Worm (Caenorhabditis elegans) whole organism, L1 larva: Measurements from ENCODE around the gene sop-2.

Experiments
- C04F5.9 ChIP-seq: sonication (generic microtip); optimal IDR thresholded peaks from 2 replicates; lab custom pipeline; 2016; ENCODE audit warnings: missing genetic modification characterization, missing compliant biosample characterization
- C16A3.4 ChIP-seq: fragments of 150-350 bp; optimal IDR thresholded peaks from 2 replicates; lab custom pipeline; 2014; ENCODE audit warnings: missing biosample characterization, missing genetic modification characterization
- ama-1 ChIP-seq: fragments of 150-350 bp; optimal IDR thresholded peaks from 2 replicates; lab custom pipeline; 2014
- blmp-1 ChIP-seq: fragments of 150-350 bp; optimal IDR thresholded peaks from 2 replicates; lab custom pipeline; 2014; ENCODE audit warnings: missing biosample characterization, missing genetic modification characterization
- ceh-88 ChIP-seq: fragments of 200-800 bp; sonication (Bioruptor generic); IDR thresholded peaks from 2 replicates; pipeline ENCODE4 v1.3.6; 2022; ENCODE audit warnings: missing genetic modification characterization, missing compliant biosample characterization
- ces-1 ChIP-seq: fragments of 150-350 bp; optimal IDR thresholded peaks from 2 replicates; lab custom pipeline; 2014; ENCODE audit warnings: missing biosample characterization, missing genetic modification reagents, missing genetic modification characterization
- dpl-1 ChIP-seq, 3 experiments: fragments of 150-350 bp in 2 of 3; sonication (generic microtip) in 1 of 3; optimal IDR thresholded peaks; 2 replicates each; lab custom pipeline; 2014 to 2017; ENCODE audit warnings: missing biosample characterization in 3 of 3, missing genetic modification characterization in 3 of 3, missing genetic modification reagents in 3 of 3
- dsc-1 ChIP-seq: sonication (generic microtip); optimal IDR thresholded peaks from 2 replicates; lab custom pipeline; 2016; ENCODE audit warnings: mild to moderate bottlenecking, missing genetic modification characterization, missing compliant biosample characterization
- efl-1 ChIP-seq, 4 experiments: fragments of 150-350 bp; optimal IDR thresholded peaks in 3 of 4; peaks in 1 of 4; 1 replicate in 1 of 4; 2 replicates in 3 of 4; lab custom pipeline; 2014; ENCODE audit warnings: missing biosample characterization in 2 of 4, missing genetic modification characterization in 2 of 4, missing genetic modification reagents in 2 of 4
- egl-13 ChIP-seq: sonication (generic microtip); optimal IDR thresholded peaks from 2 replicates; lab custom pipeline; 2016; ENCODE audit warnings: missing genotype, missing genetic modification reagents, missing genetic modification characterization, missing compliant biosample characterization
- elt-2 ChIP-seq: sonication (generic microtip); optimal IDR thresholded peaks from 2 replicates; lab custom pipeline; 2016; ENCODE audit warnings: missing genetic modification characterization, mild to moderate bottlenecking, inconsistent platforms, missing compliant biosample characterization, missing genetic modification reagents
- elt-3 ChIP-seq, 6 experiments: fragments of 150-350 bp in 1 of 6; sonication (generic microtip); optimal IDR thresholded peaks; 2 replicates each; lab custom pipeline; 2017 to 2018; ENCODE audit warnings: missing biosample characterization in 6 of 6, missing genetic modification characterization in 6 of 6, inconsistent platforms in 1 of 6
- ets-5 ChIP-seq: fragments of 200-800 bp; sonication (Bioruptor generic); IDR thresholded peaks from 2 replicates; pipeline ENCODE4 v1.3.6; 2022; ENCODE audit warnings: missing genetic modification characterization, missing compliant biosample characterization
- fkh-8 ChIP-seq: sonication (generic microtip); optimal IDR thresholded peaks from 2 replicates; lab custom pipeline; 2016; ENCODE audit warnings: mild to moderate bottlenecking, missing genetic modification characterization, missing compliant biosample characterization
- fos-1 ChIP-seq: fragments of 150-350 bp; optimal IDR thresholded peaks from 2 replicates; lab custom pipeline; 2014; ENCODE audit warnings: missing biosample characterization, missing genetic modification characterization
- hlh-17 ChIP-seq: fragments of 200-800 bp; sonication (Bioruptor generic); optimal IDR thresholded peaks from 2 replicates; lab custom pipeline; 2018; ENCODE audit warnings: missing genetic modification characterization, mild to moderate bottlenecking, missing compliant biosample characterization, moderate library complexity, borderline replicate concordance
- hpl-2 ChIP-seq: fragments of 150-350 bp; optimal IDR thresholded peaks from 2 replicates; lab custom pipeline; 2014; ENCODE audit warnings: missing biosample characterization, missing genetic modification reagents, missing genetic modification characterization
- isw-1 ChIP-seq: fragments of 200-800 bp; sonication (Bioruptor generic); IDR thresholded peaks from 2 replicates; pipeline ENCODE4 v1.3.6; 2022; ENCODE audit warnings: missing genetic modification characterization, missing compliant biosample characterization
- jun-1 ChIP-seq: fragments of 150-350 bp; optimal IDR thresholded peaks from 2 replicates; lab custom pipeline; 2014; ENCODE audit warnings: missing biosample characterization, missing genetic modification reagents, missing genetic modification characterization
- lin-39 ChIP-seq: fragments of 150-350 bp; optimal IDR thresholded peaks from 2 replicates; lab custom pipeline; 2014; ENCODE audit warnings: missing biosample characterization, missing genetic modification reagents, missing genetic modification characterization
- lsy-2 ChIP-seq, 2 experiments: fragments of 150-350 bp; optimal IDR thresholded peaks; 2 replicates each; lab custom pipeline; 2014; ENCODE audit warnings: missing biosample characterization in 2 of 2, missing genetic modification characterization in 2 of 2
- mab-9 ChIP-seq: fragments of 200-800 bp; sonication (Bioruptor generic); IDR thresholded peaks from 2 replicates; pipeline ENCODE4 v1.3.6; 2022; ENCODE audit warnings: missing genetic modification reagents, missing genetic modification characterization, missing compliant biosample characterization
- mep-1 ChIP-seq: fragments of 150-350 bp; optimal IDR thresholded peaks from 2 replicates; lab custom pipeline; 2014; ENCODE audit warnings: missing biosample characterization, missing genetic modification characterization
- nhr-11 ChIP-seq: fragments of 150-350 bp; optimal IDR thresholded peaks from 2 replicates; lab custom pipeline; 2014; ENCODE audit warnings: missing biosample characterization, missing genetic modification characterization
- nhr-20 ChIP-seq: sonication (generic microtip); optimal IDR thresholded peaks from 2 replicates; lab custom pipeline; 2016; ENCODE audit warnings: mild to moderate bottlenecking, missing genetic modification characterization, missing compliant biosample characterization
- nhr-47 ChIP-seq: sonication (generic microtip); optimal IDR thresholded peaks from 2 replicates; lab custom pipeline; 2016; ENCODE audit warnings: mild to moderate bottlenecking, missing genetic modification characterization, moderate library complexity, missing compliant biosample characterization
- nhr-76 ChIP-seq: sonication (generic microtip); optimal IDR thresholded peaks from 2 replicates; lab custom pipeline; 2017; ENCODE audit warnings: missing biosample characterization, missing genetic modification characterization
- nhr-85 ChIP-seq: sonication (generic microtip); peaks from one replicate; lab custom pipeline; 2016; ENCODE audit warnings: missing genetic modification characterization, inconsistent platforms, missing compliant biosample characterization
- nhr-90 ChIP-seq: sonication (generic microtip); optimal IDR thresholded peaks from 2 replicates; lab custom pipeline; 2016; ENCODE audit warnings: mild to moderate bottlenecking, missing genetic modification characterization, missing compliant biosample characterization; ENCODE audit not compliant: poor library complexity
- pag-3 ChIP-seq: sonication (generic microtip); optimal IDR thresholded peaks from 2 replicates; lab custom pipeline; 2017; ENCODE audit warnings: missing genetic modification characterization, mild to moderate bottlenecking, missing compliant biosample characterization, antibody characterized with exemption, borderline replicate concordance; ENCODE audit not compliant: insufficient read depth
- pax-3 ChIP-seq: fragments of 200-800 bp; sonication (Bioruptor generic); optimal IDR thresholded peaks from 2 replicates; lab custom pipeline; 2018; ENCODE audit warnings: mild to moderate bottlenecking, missing genetic modification characterization, moderate library complexity, missing compliant biosample characterization
- pqm-1 ChIP-seq: sonication (generic microtip); optimal IDR thresholded peaks from 3 replicates; lab custom pipeline; 2017; ENCODE audit warnings: missing biosample characterization, missing genetic modification characterization
- rnt-1 ChIP-seq: sonication (generic microtip); optimal IDR thresholded peaks from 2 replicates; lab custom pipeline; 2016; ENCODE audit warnings: mild to moderate bottlenecking, missing genetic modification characterization, moderate library complexity, missing compliant biosample characterization
- skn-1 ChIP-seq: fragments of 150-350 bp; optimal IDR thresholded peaks from 2 replicates; lab custom pipeline; 2014; ENCODE audit warnings: missing biosample characterization, missing genetic modification characterization
- sox-4 ChIP-seq: sonication (generic microtip); optimal IDR thresholded peaks from 2 replicates; lab custom pipeline; 2016; ENCODE audit warnings: missing genetic modification characterization, missing compliant biosample characterization
- sup-37 ChIP-seq: fragments of 200-800 bp; sonication (Bioruptor generic); optimal IDR thresholded peaks from 2 replicates; lab custom pipeline; 2018; ENCODE audit warnings: mild to moderate bottlenecking, missing genetic modification characterization, missing compliant biosample characterization
- swsn-7 ChIP-seq: sonication (generic microtip); optimal IDR thresholded peaks from 2 replicates; lab custom pipeline; 2016; ENCODE audit warnings: missing genetic modification characterization, missing compliant biosample characterization
- tlp-1 ChIP-seq: fragments of 150-350 bp; optimal IDR thresholded peaks from 2 replicates; lab custom pipeline; 2014; ENCODE audit warnings: missing biosample characterization, missing genetic modification characterization
- unc-130 ChIP-seq: fragments of 150-350 bp; optimal IDR thresholded peaks from 2 replicates; lab custom pipeline; 2017; ENCODE audit warnings: missing biosample characterization, missing genetic modification characterization, inconsistent platforms
- unc-30 ChIP-seq: sonication (generic microtip); optimal IDR thresholded peaks from 2 replicates; lab custom pipeline; 2017; ENCODE audit warnings: missing biosample characterization, missing genetic modification characterization
- unc-62 ChIP-seq: fragments of 150-350 bp; optimal IDR thresholded peaks from 2 replicates; lab custom pipeline; 2014; ENCODE audit warnings: missing biosample characterization, missing genetic modification reagents, missing genetic modification characterization
- unc-86 ChIP-seq: sonication (generic microtip); optimal IDR thresholded peaks from 2 replicates; lab custom pipeline; 2016; ENCODE audit warnings: missing genetic modification characterization, missing compliant biosample characterization
- vab-15 ChIP-seq: sonication (generic microtip); optimal IDR thresholded peaks from 2 replicates; lab custom pipeline; 2017; ENCODE audit warnings: missing genotype, mild to moderate bottlenecking, missing genetic modification characterization, missing compliant biosample characterization
- zag-1 ChIP-seq: fragments of 150-350 bp; optimal IDR thresholded peaks from 2 replicates; lab custom pipeline; 2014; ENCODE audit warnings: missing biosample characterization, missing genetic modification characterization
- zip-4 ChIP-seq: fragments of 200-800 bp; sonication (Bioruptor generic); optimal IDR thresholded peaks from 2 replicates; lab custom pipeline; 2018; ENCODE audit warnings: mild to moderate bottlenecking, missing genetic modification characterization, moderate library complexity, missing compliant biosample characterization

Gene sop-2

DNA sequence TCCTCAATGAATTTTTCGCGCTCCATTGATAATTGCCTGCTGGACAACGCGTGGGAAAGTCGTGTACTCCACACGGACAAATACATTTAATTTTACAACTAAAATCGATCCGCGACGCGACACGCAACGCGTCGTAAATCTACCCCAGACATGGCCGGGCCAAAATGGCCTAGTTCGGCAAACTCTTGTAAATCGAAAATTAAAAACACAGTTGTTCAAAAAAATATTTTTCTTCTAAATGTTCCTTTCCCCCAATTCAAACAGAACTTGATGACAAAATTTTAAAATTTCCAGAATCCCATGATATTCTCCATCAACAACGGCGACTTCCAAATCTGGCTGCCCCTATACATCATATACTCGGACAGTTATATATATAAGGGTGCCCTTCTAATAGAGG lies 10.8 kb upstream of the sop-2 start, which contains the start of gene sre-55:
Gene sre-55, plus strand, starts transcription at position 301 of the 400 bp plus-strand sequence.
- no peak for TF ChIP-seq unc-62 (GFP tag; lab: Kevin White, UChicago)
- no peak for TF ChIP-seq nhr-76 (tag; lab: Kevin White, UChicago)
- no peak for TF ChIP-seq tlp-1 (tag; lab: Kevin White, UChicago)
- no peak for TF ChIP-seq zag-1 (tag; lab: Kevin White, UChicago)
- TF ChIP-seq C16A3.4 (tag; lab: Kevin White, UChicago), result no peak
- no peak for TF ChIP-seq lin-39
- no peak for TF ChIP-seq ets-5
- no peak for TF ChIP-seq ceh-88 (GFP tag; lab: Robert Waterston, UW)
- no peak for TF ChIP-seq unc-86
- TF ChIP-seq dsc-1 (tag; lab: Kevin White, UChicago), result no peak
- no peak for TF ChIP-seq elt-3 (tag; optimal IDR thresholded peaks at IDR 0.05; lab: Kevin White, UChicago)
- no peak for TF ChIP-seq skn-1 (tag; lab: Kevin White, UChicago)
- TF ChIP-seq mep-1 (tag; lab: Kevin White, UChicago), result no peak
- TF ChIP-seq jun-1 (tag; lab: Kevin White, UChicago), result no peak
- TF ChIP-seq nhr-20 (tag; lab: Kevin White, UChicago), result no peak

- no peak for TF ChIP-seq pax-3
- TF ChIP-seq nhr-85 (tag; lab: Kevin White, UChicago), result no peak
- TF ChIP-seq skn-1 (tag; lab: Kevin White, UChicago), result no peak
Observed at ce11 chrII:12332624-12333023, 7.1 kb upstream of the sop-2 start, which contains the start of gene sre-54. Gene sre-54 (plus strand): TSS chrII:12332924.

ce11 chrII:12335430-12335829 lies 4.3 kb upstream of the sop-2 start, which contains the start of gene sre-52:
Gene sre-52 (plus strand): TSS chrII:12335730.
- no peak for TF ChIP-seq pqm-1 (tag; lab: Kevin White, UChicago)
- no peak for TF ChIP-seq lin-39
- TF ChIP-seq zip-4 (GFP tag; lab: Kevin White, UChicago), result no peak
- TF ChIP-seq elt-3 (tag; optimal IDR thresholded peaks at IDR 0.05; lab: Kevin White, UChicago), result no peak
- TF ChIP-seq fos-1 (tag; lab: Kevin White, UChicago), result no peak
- no peak for TF ChIP-seq isw-1
- no peak for TF ChIP-seq hpl-2
- no peak for TF ChIP-seq pag-3 (tag; lab: Kevin White, UChicago)
- TF ChIP-seq nhr-11 (tag; lab: Kevin White, UChicago), result no peak
- no peak for TF ChIP-seq ces-1
- TF ChIP-seq swsn-7 (tag; lab: Kevin White, UChicago), result no peak
- no peak for TF ChIP-seq zag-1 (tag; lab: Kevin White, UChicago)
- no peak for TF ChIP-seq rnt-1
- TF ChIP-seq elt-2 (tag; lab: Kevin White, UChicago), result no peak
- TF ChIP-seq fkh-8 (tag; lab: Kevin White, UChicago), result no peak
- TF ChIP-seq, all 84 proteins: peak for 0

DNA sequence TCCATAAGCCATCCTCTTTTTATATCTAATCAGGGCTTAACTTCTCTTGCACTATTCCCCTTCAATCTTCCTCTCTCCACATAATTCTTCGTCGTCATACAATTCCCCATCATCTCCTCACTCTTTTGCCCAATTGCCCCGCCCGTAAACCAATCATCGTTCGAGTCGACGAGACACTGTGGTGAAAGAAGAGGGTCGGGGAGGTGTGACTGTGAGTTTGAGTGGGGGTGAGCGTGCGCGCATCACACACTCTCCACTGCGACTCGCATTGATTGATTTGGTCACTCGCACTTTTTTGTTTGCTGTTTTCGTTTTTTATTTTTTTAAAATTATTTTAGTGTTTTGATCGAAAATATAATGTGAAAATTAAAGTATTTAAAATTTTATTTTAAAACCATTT lies 592 bp upstream of the sop-2 start:
- TF ChIP-seq hpl-2, result peak; percentile 33
- TF ChIP-seq fkh-8 (tag; lab: Kevin White, UChicago), result peak; percentile 72
- peak; percentile 76 for TF ChIP-seq efl-1 (optimal IDR thresholded peaks at IDR 0.05; lab: Kevin White, UChicago)
- TF ChIP-seq efl-1 (GFP tag; optimal IDR thresholded peaks at IDR 0.05 in 1 of 2; lab: Kevin White, UChicago), result peak; percentile 68 to 95
- peak; percentile 23 for TF ChIP-seq C04F5.9 (tag; lab: Kevin White, UChicago)
- TF ChIP-seq sox-4 (tag; lab: Kevin White, UChicago), result peak; percentile 2
- peak; percentile 60 for TF ChIP-seq pax-3
- no peak for TF ChIP-seq hlh-17
- no peak for TF ChIP-seq sup-37 (GFP tag; lab: Kevin White, UChicago)
- peak; percentile 81 for TF ChIP-seq dsc-1 (tag; lab: Kevin White, UChicago)
- TF ChIP-seq ama-1, result no peak
- TF ChIP-seq C16A3.4 (tag; lab: Kevin White, UChicago), result peak; percentile 71
- no peak for TF ChIP-seq unc-30
- peak; percentile 64 to 73 (median 68) for TF ChIP-seq dpl-1 (GFP tag; optimal IDR thresholded peaks at IDR 0.05; lab: Kevin White, UChicago)
- no peak for TF ChIP-seq vab-15 (tag; lab: Kevin White, UChicago)
- peak; percentile 77 for TF ChIP-seq blmp-1
- peak; percentile 74 for TF ChIP-seq nhr-20 (tag; lab: Kevin White, UChicago)
- peak; percentile 57 for TF ChIP-seq unc-130 (tag; lab: Kevin White, UChicago)
- TF ChIP-seq egl-13 (tag; lab: Kevin White, UChicago), result peak; percentile 20
- TF ChIP-seq mab-9 (GFP tag; lab: Robert Waterston, UW), result no peak
- TF ChIP-seq nhr-47 (tag; lab: Kevin White, UChicago), result peak; percentile 74
- peak; percentile 30 for TF ChIP-seq jun-1 (tag; lab: Kevin White, UChicago)
- peak; percentile 65 for TF ChIP-seq nhr-90 (tag; lab: Kevin White, UChicago)
- peak; percentile 60 for TF ChIP-seq unc-86
- peak in 2 of 6 experiments; percentile 22 to 27 for TF ChIP-seq elt-3 (tag; optimal IDR thresholded peaks at IDR 0.05; lab: Kevin White, UChicago)
- no peak for TF ChIP-seq zip-4 (GFP tag; lab: Kevin White, UChicago)
- peak; percentile 91 to 95 for TF ChIP-seq lsy-2 (tag; optimal IDR thresholded peaks at IDR 0.05; lab: Kevin White, UChicago)
